Worm (Caenorhabditis elegans): ENCODE measurements around the gene nhr-239.

- TF ChIP-seq ama-1 (optimal IDR thresholded peaks at IDR 0.05), result no peak
- no peak for TF ChIP-seq elt-1 (tag; optimal IDR thresholded peaks at IDR 0.05)
- TF ChIP-seq mdl-1 (tag; optimal IDR thresholded peaks at IDR 0.05), result no peak
- no peak for TF ChIP-seq nhr-12 (tag; optimal IDR thresholded peaks at IDR 0.05)
- TF ChIP-seq fos-1 (tag; optimal IDR thresholded peaks at IDR 0.05), result no peak
- TF ChIP-seq aly-2 (tag; optimal IDR thresholded peaks at IDR 0.05), result no peak
- no peak for TF ChIP-seq lsy-2 (tag; optimal IDR thresholded peaks at IDR 0.05)
- TF ChIP-seq elt-3 (tag; optimal IDR thresholded peaks at IDR 0.05), result no peak
- TF ChIP-seq nhr-10 (tag; optimal IDR thresholded peaks at IDR 0.05), result no peak
- no peak for TF ChIP-seq R02D3.7 (tag; optimal IDR thresholded peaks at IDR 0.05)
- TF ChIP-seq lin-11 (tag; optimal IDR thresholded peaks at IDR 0.05), result no peak
- no peak for TF ChIP-seq ztf-11 (tag; optimal IDR thresholded peaks at IDR 0.05)
- TF ChIP-seq nhr-23 (tag; optimal IDR thresholded peaks at IDR 0.05), result no peak
These were observed 747 bp upstream of the nhr-239 start for ce11 chrIII:2560763-2561162.

Data from whole organism, L2 larva.